Worm (Caenorhabditis elegans) whole organism, midembryonic: ENCODE results near the gene exos-9.

Experiments used
- T22C8.4 ChIP-seq: fragments of 200-800 bp; sonication (Bioruptor generic); IDR thresholded peaks from 2 replicates; pipeline ENCODE4 v1.3.6; 2022; ENCODE audit warnings: missing genetic modification characterization, missing compliant biosample characterization
- cog-1 ChIP-seq: sonication (generic microtip); optimal IDR thresholded peaks from 2 replicates; lab custom pipeline; 2016; ENCODE audit warnings: missing genetic modification characterization, missing compliant biosample characterization
- flt-1 ChIP-seq: fragments of 200-800 bp; sonication (Bioruptor generic); IDR thresholded peaks from 2 replicates; pipeline ENCODE4 v1.3.6; 2022; ENCODE audit warnings: missing genetic modification characterization, missing compliant biosample characterization
- klf-2 ChIP-seq: fragments of 200-800 bp; sonication (Bioruptor generic); conservative IDR thresholded peaks from 2 replicates; pipeline ENCODE4 v1.3.6; 2022; ENCODE audit warnings: missing genetic modification reagents, missing genetic modification characterization, missing compliant biosample characterization
- ref-1 ChIP-seq: fragments of 200-800 bp; sonication (Bioruptor generic); conservative IDR thresholded peaks from 2 replicates; pipeline ENCODE4 v1.3.6; 2022; ENCODE audit warnings: missing genetic modification reagents, missing genetic modification characterization, missing compliant biosample characterization
- tab-1 ChIP-seq: fragments of 200-800 bp; sonication (Bioruptor generic); IDR thresholded peaks from 2 replicates; pipeline ENCODE4 v1.3.6; 2022; ENCODE audit warnings: missing genetic modification characterization, missing compliant biosample characterization
- ztf-23 ChIP-seq: fragments of 200-800 bp; sonication (Bioruptor generic); IDR thresholded peaks from 2 replicates; pipeline ENCODE4 v1.3.6; 2022; ENCODE audit warnings: missing genetic modification reagents, missing genetic modification characterization, missing compliant biosample characterization
- ztf-29 ChIP-seq: fragments of 200-800 bp; sonication (Bioruptor generic); IDR thresholded peaks from 2 replicates; pipeline ENCODE4 v1.3.6; 2022; ENCODE audit warnings: missing genetic modification reagents, missing genetic modification characterization, missing compliant biosample characterization

ce11 chrIII:7212028-7212427 lies 14.2 kb upstream of the exos-9 start:
- TF ChIP-seq ref-1 (GFP tag; lab: Robert Waterston, UW) (no peak), cog-1 (tag; lab: Kevin White, UChicago) (no peak), flt-1 (GFP tag; lab: Robert Waterston, UW) (no peak), klf-2 (GFP tag; lab: Robert Waterston, UW) (no peak), ztf-23 (no peak), tab-1 (GFP tag; lab: Robert Waterston, UW) (no peak), T22C8.4 (GFP tag; lab: Robert Waterston, UW) (no peak), ztf-29 (GFP tag; lab: Robert Waterston, UW) (no peak)
